Worm (Caenorhabditis elegans) whole organism, L2 larva: ENCODE results near the gene T11F9.1.

Experiments
- F13H6.1 ChIP-seq: sonication (generic microtip); optimal IDR thresholded peaks from 2 replicates; lab custom pipeline; 2016; ENCODE audit warnings: missing genetic modification characterization, missing compliant biosample characterization
- alr-1 ChIP-seq: fragments of 150-350 bp; optimal IDR thresholded peaks from 2 replicates; lab custom pipeline; 2014; ENCODE audit warnings: missing biosample characterization, missing genetic modification characterization
- ama-1 ChIP-seq: fragments of 150-350 bp; optimal IDR thresholded peaks from 2 replicates; lab custom pipeline; 2018; ENCODE audit warnings: inconsistent platforms
- ceh-82 ChIP-seq: fragments of 150-350 bp; optimal IDR thresholded peaks from 2 replicates; lab custom pipeline; 2014; ENCODE audit warnings: missing biosample characterization, missing genetic modification characterization
- egl-27 ChIP-seq: sonication (generic microtip); optimal IDR thresholded peaks from 3 replicates; lab custom pipeline; 2017; ENCODE audit warnings: missing biosample characterization, missing genetic modification reagents, missing genetic modification characterization
- lsy-2 ChIP-seq, 2 experiments: fragments of 150-350 bp in 1 of 2; sonication (generic microtip) in 1 of 2; optimal IDR thresholded peaks; 2 replicates each; lab custom pipeline; 2014 to 2017; ENCODE audit warnings: missing biosample characterization in 2 of 2, missing genetic modification characterization in 2 of 2
- nhr-12 ChIP-seq: fragments of 150-350 bp; optimal IDR thresholded peaks from 2 replicates; lab custom pipeline; 2014; ENCODE audit warnings: missing biosample characterization, missing genetic modification characterization
- nhr-237 ChIP-seq: fragments of 150-350 bp; optimal IDR thresholded peaks from 2 replicates; lab custom pipeline; 2014; ENCODE audit warnings: missing biosample characterization, missing genetic modification characterization
- unc-39 ChIP-seq: fragments of 150-350 bp; optimal IDR thresholded peaks from 2 replicates; lab custom pipeline; 2014; ENCODE audit warnings: missing biosample characterization, missing genetic modification characterization
- unc-62 ChIP-seq: fragments of 150-350 bp; optimal IDR thresholded peaks from 2 replicates; lab custom pipeline; 2014; ENCODE audit warnings: missing biosample characterization, missing genetic modification reagents, missing genetic modification characterization
- zag-1 ChIP-seq: fragments of 150-350 bp; optimal IDR thresholded peaks from 2 replicates; lab custom pipeline; 2014; ENCODE audit warnings: missing biosample characterization, missing genetic modification characterization

DNA sequence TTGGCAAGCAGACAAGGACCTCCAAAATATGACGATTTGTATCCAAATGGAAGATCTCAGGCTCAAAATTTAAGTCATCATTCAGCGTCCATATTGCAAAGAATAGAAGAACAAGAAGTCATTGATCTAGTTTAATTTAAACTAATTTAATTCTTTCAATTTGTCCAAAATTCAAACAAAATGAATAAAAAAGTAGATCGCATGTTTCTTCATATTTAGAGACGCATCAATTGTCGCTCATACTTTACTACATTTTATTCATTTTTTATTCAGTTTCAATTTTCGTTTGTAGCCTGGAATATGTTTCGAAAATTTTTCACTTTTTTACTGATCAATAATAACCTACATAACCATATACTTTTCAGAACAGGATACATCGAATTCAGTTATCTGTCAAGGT is 33.1 kb downstream of the T11F9.1 start, which contains the start of gene T11F9.21:
- TF ChIP-seq unc-62 (GFP tag; lab: Kevin White, UChicago) (no peak), lsy-2 (tag; optimal IDR thresholded peaks at IDR 0.05; lab: Kevin White, UChicago) (no peak), egl-27 (tag; lab: Kevin White, UChicago) (no peak), unc-39 (tag; lab: Kevin White, UChicago) (no peak), ceh-82 (no peak), ama-1 (lab: Kevin White, UChicago) (no peak), F13H6.1 (no peak), nhr-12 (tag; lab: Kevin White, UChicago) (no peak), zag-1 (tag; lab: Kevin White, UChicago) (no peak), nhr-237 (no peak), alr-1 (no peak)
